Fruit fly (Drosophila melanogaster): ENCODE data around the gene jvl.

Gene jvl

dm6 chr3R:14744339-14745129 lies 3.2 kb downstream of the jvl start (continued):
- no peak for TF ChIP-seq abd-A (tag; optimal IDR thresholded peaks at IDR 0.05)
- TF ChIP-seq CG2199 (GFP tag; IDR thresholded peaks at IDR 0.05), result no peak
- TF ChIP-seq CG34422 (GFP tag; IDR thresholded peaks at IDR 0.05), result no peak
- TF ChIP-seq CG6683 (GFP tag; optimal IDR thresholded peaks at IDR 0.05), result no peak
- TF ChIP-seq tup (GFP tag; optimal IDR thresholded peaks at IDR 0.05), result no peak
- TF ChIP-seq Hey (tag; optimal IDR thresholded peaks at IDR 0.05), result no peak
- no peak for TF ChIP-seq amos (GFP tag; IDR thresholded peaks at IDR 0.05; ENCODE audit: partially characterized antibody)
- TF ChIP-seq Oaz (GFP tag; IDR thresholded peaks at IDR 0.05), result no peak
- TF ChIP-seq BEAF-32 (GFP tag; optimal IDR thresholded peaks at IDR 0.05), result no peak
- no peak for TF ChIP-seq Opbp (GFP tag; IDR thresholded peaks at IDR 0.05; ENCODE audit: partially characterized antibody)
- peak; percentile 63 for TF ChIP-seq gem (tag; optimal IDR thresholded peaks at IDR 0.05)
- peak; percentile 35 for TF ChIP-seq grau (tag; optimal IDR thresholded peaks at IDR 0.05)
- no peak for TF ChIP-seq CG17385 (GFP tag; optimal IDR thresholded peaks at IDR 0.05)
- no peak for TF ChIP-seq CG31365 (tag; optimal IDR thresholded peaks at IDR 0.05)
- TF ChIP-seq HLH54F (GFP tag; optimal IDR thresholded peaks at IDR 0.05), result no peak
- no peak for TF ChIP-seq pb (GFP tag; optimal IDR thresholded peaks at IDR 0.05)
- TF ChIP-seq CG16863 (GFP tag; optimal IDR thresholded peaks at IDR 0.05), result no peak
- no peak for TF ChIP-seq corto (GFP tag; optimal IDR thresholded peaks at IDR 0.05)
- no peak for TF ChIP-seq CG15073 (GFP tag; optimal IDR thresholded peaks at IDR 0.05)
- no peak; the same call in 2 of the 3 replicates for TF ChIP-seq croc (GFP tag; conservative IDR thresholded peaks at IDR 0.05)
- TF ChIP-seq CG2712 (tag; optimal IDR thresholded peaks at IDR 0.05), result peak; percentile 48
- no peak for TF ChIP-seq Fer1 (GFP tag; optimal IDR thresholded peaks at IDR 0.05)
- TF ChIP-seq Hr51 (GFP tag; optimal IDR thresholded peaks at IDR 0.05), result peak in 1 of 2 experiments; percentile 17
- TF ChIP-seq CG15011 (GFP tag; optimal IDR thresholded peaks at IDR 0.05), result no peak
- TF ChIP-seq lmd (GFP tag; IDR thresholded peaks at IDR 0.05), result no peak
- TF ChIP-seq gcm (GFP tag; optimal IDR thresholded peaks at IDR 0.05), result no peak
- no peak for TF ChIP-seq CG2129 (GFP tag; IDR thresholded peaks at IDR 0.05; ENCODE audit: partially characterized antibody)
- no peak for TF ChIP-seq ems (GFP tag; optimal IDR thresholded peaks at IDR 0.05)
- TF ChIP-seq dan (GFP tag; IDR thresholded peaks at IDR 0.05), result no peak
- no peak for TF ChIP-seq seq (GFP tag; IDR thresholded peaks at IDR 0.05)
- TF ChIP-seq cato (GFP tag; optimal IDR thresholded peaks at IDR 0.05; ENCODE audit: borderline replicate concordance), result no peak
- TF ChIP-seq CG11093 (GFP tag; IDR thresholded peaks at IDR 0.05), result no peak
- TF ChIP-seq CG2202 (tag; optimal IDR thresholded peaks at IDR 0.05), result no peak
- no peak for TF ChIP-seq tna (GFP tag; IDR thresholded peaks at IDR 0.05; ENCODE audit: partially characterized antibody)
- no peak for TF ChIP-seq CG7963 (GFP tag; IDR thresholded peaks at IDR 0.05; ENCODE audit: partially characterized antibody)
- no peak for TF ChIP-seq CG10274 (GFP tag; optimal IDR thresholded peaks at IDR 0.05)
- no peak for TF ChIP-seq CG4854 (GFP tag; optimal IDR thresholded peaks at IDR 0.05)
- no peak for TF ChIP-seq fu2 (GFP tag; optimal IDR thresholded peaks at IDR 0.05)
- no peak for TF ChIP-seq wek (GFP tag; optimal IDR thresholded peaks at IDR 0.05)
- peak; percentile 74 for TF ChIP-seq Med (GFP tag)
- TF ChIP-seq CG11504 (tag; optimal IDR thresholded peaks at IDR 0.05), result peak; percentile 45
- no peak for TF ChIP-seq trh (GFP tag; optimal IDR thresholded peaks at IDR 0.05)
- no peak for TF ChIP-seq CG2116 (GFP tag; optimal IDR thresholded peaks at IDR 0.05)
- peak; percentile 25; the same call in 1 of the 2 replicates for TF ChIP-seq Xrp1 (GFP tag; IDR thresholded peaks at IDR 0.05)
- no peak for TF ChIP-seq D (optimal IDR thresholded peaks at IDR 0.05)
- no peak for TF ChIP-seq D (GFP tag; optimal IDR thresholded peaks at IDR 0.05)
- peak; percentile 36 for TF ChIP-seq CG13424 (tag; optimal IDR thresholded peaks at IDR 0.05)
- no peak for TF ChIP-seq CG3065 (GFP tag; optimal IDR thresholded peaks at IDR 0.05)
- TF ChIP-seq crc (GFP tag; optimal IDR thresholded peaks at IDR 0.05), result no peak

Measured in whole organism, embryonic.